Worm (Caenorhabditis elegans) whole organism, young adult: Measurements from ENCODE around the gene C09G5.13.

ENCODE experiments used
- F33H1.4 ChIP-seq: fragments of 200-800 bp; sonication (Bioruptor generic); IDR thresholded peaks from 2 replicates; pipeline ENCODE4 v1.3.6; 2022; ENCODE audit warnings: missing genetic modification reagents, missing genetic modification characterization, missing compliant biosample characterization
- ama-1 ChIP-seq, 3 experiments: fragments of 150-350 bp in 1 of 3; sonication (generic microtip) in 2 of 3; optimal IDR thresholded peaks; 2 replicates each; lab custom pipeline; 2014 to 2018; ENCODE audit warnings: missing biosample characterization in 2 of 3, missing genetic modification characterization in 2 of 3, missing genetic modification reagents in 2 of 3
- egl-44 ChIP-seq: fragments of 200-800 bp; sonication (Bioruptor generic); IDR thresholded peaks from 2 replicates; pipeline ENCODE4 v1.3.6; 2022; ENCODE audit warnings: missing genetic modification reagents, missing genetic modification characterization, missing compliant biosample characterization
- hmg-1.2 ChIP-seq: fragments of 200-800 bp; sonication (Bioruptor generic); IDR thresholded peaks from 2 replicates; pipeline ENCODE4 v1.3.6; 2022; ENCODE audit warnings: missing genetic modification reagents, missing genetic modification characterization, missing compliant biosample characterization
- mxl-1 ChIP-seq: sonication (generic microtip); optimal IDR thresholded peaks from 2 replicates; lab custom pipeline; 2016; ENCODE audit warnings: missing genetic modification characterization, missing compliant biosample characterization
- nhr-179 ChIP-seq: sonication (generic microtip); optimal IDR thresholded peaks from 2 replicates; lab custom pipeline; 2016; ENCODE audit warnings: mild to moderate bottlenecking, missing genetic modification characterization, missing compliant biosample characterization
- nhr-27 ChIP-seq: fragments of 200-800 bp; sonication (Bioruptor generic); optimal IDR thresholded peaks from 2 replicates; lab custom pipeline; 2018; ENCODE audit warnings: mild to moderate bottlenecking, missing genetic modification characterization, moderate library complexity, missing compliant biosample characterization
- somi-1 ChIP-seq: fragments of 200-800 bp; sonication (Bioruptor generic); optimal IDR thresholded peaks from 2 replicates; lab custom pipeline; 2018; ENCODE audit warnings: mild to moderate bottlenecking, missing genetic modification characterization, missing compliant biosample characterization

- TF ChIP-seq ama-1 (optimal IDR thresholded peaks at IDR 0.05; lab: Kevin White, UChicago) (no peak), ama-1 (GFP tag; optimal IDR thresholded peaks at IDR 0.05; lab: Kevin White, UChicago) (no peak), somi-1 (GFP tag; lab: Kevin White, UChicago) (no peak), mxl-1 (tag; lab: Kevin White, UChicago) (no peak), F33H1.4 (GFP tag; lab: Robert Waterston, UW) (no peak), hmg-1.2 (GFP tag; lab: Robert Waterston, UW) (no peak), egl-44 (GFP tag; lab: Robert Waterston, UW) (no peak), nhr-179 (no peak), nhr-27 (tag; lab: Kevin White, UChicago) (no peak)
These were observed 42.2 kb downstream of the C09G5.13 start for ce11 chrII:10759425-10759824.
